Fruit fly (Drosophila melanogaster) whole organism, pupa: ENCODE measurements around the gene CG9500.

Experiments
- CG10348 ChIP-seq: fragments of 200-800 bp; sonication (Bioruptor generic); IDR thresholded peaks from 2 replicates; pipeline ENCODE4 v1.3.6; 2022; ENCODE audit warnings: missing biosample characterization, missing genetic modification characterization
- CG12605 ChIP-seq: fragments of 200-800 bp; sonication (Bioruptor generic); IDR thresholded peaks from 2 replicates; pipeline ENCODE4 v1.3.6; 2022; ENCODE audit warnings: missing biosample characterization, missing genetic modification characterization
- CG13204 ChIP-seq: fragments of 200-800 bp; sonication (Bioruptor generic); optimal IDR thresholded peaks from 2 replicates; lab custom pipeline; 2018; ENCODE audit warnings: missing biosample characterization, mild to moderate bottlenecking, missing genetic modification characterization, moderate library complexity
- CG14655 ChIP-seq: fragments of 200-800 bp; sonication (Bioruptor generic); optimal IDR thresholded peaks from 3 replicates; lab custom pipeline; 2017; ENCODE audit warnings: mild to moderate bottlenecking, missing biosample characterization, missing genetic modification reagents, missing genetic modification characterization
- CG15710 ChIP-seq: fragments of 200-800 bp; sonication (Bioruptor generic); optimal IDR thresholded peaks from 2 replicates; lab custom pipeline; 2018; ENCODE audit warnings: missing biosample characterization, mild to moderate bottlenecking, missing genetic modification characterization, moderate library complexity
- CG17806 ChIP-seq: fragments of 200-800 bp; sonication (Bioruptor generic); optimal IDR thresholded peaks from 2 replicates; lab custom pipeline; 2018; ENCODE audit warnings: missing biosample characterization, mild to moderate bottlenecking, missing genetic modification characterization, moderate library complexity
- CG32121 ChIP-seq: fragments of 200-800 bp; sonication (Bioruptor generic); IDR thresholded peaks from 2 replicates; pipeline ENCODE4 v1.3.6; 2022; ENCODE audit warnings: missing biosample characterization, missing genetic modification characterization
- CG34367 ChIP-seq: fragments of 200-800 bp; sonication (Bioruptor generic); optimal IDR thresholded peaks from 2 replicates; lab custom pipeline; 2018; ENCODE audit warnings: missing biosample characterization, mild to moderate bottlenecking, missing genetic modification characterization
- CG4496 ChIP-seq: fragments of 200-800 bp; sonication (Bioruptor generic); IDR thresholded peaks from 3 replicates; pipeline ENCODE4 v1.3.6; 2022; ENCODE audit warnings: missing biosample characterization, missing genetic modification characterization
- CG8159 ChIP-seq: fragments of 200-800 bp; sonication (Bioruptor generic); optimal IDR thresholded peaks from 3 replicates; lab custom pipeline; 2018; ENCODE audit warnings: missing biosample characterization, mild to moderate bottlenecking, missing genetic modification characterization, moderate library complexity
- CG8301 ChIP-seq: fragments of 200-800 bp; sonication (Bioruptor generic); optimal IDR thresholded peaks from 2 replicates; lab custom pipeline; 2018; ENCODE audit warnings: missing biosample characterization, mild to moderate bottlenecking, missing genetic modification characterization
- CG9948 ChIP-seq: fragments of 200-800 bp; sonication (Bioruptor generic); optimal IDR thresholded peaks from 2 replicates; lab custom pipeline; 2018; ENCODE audit warnings: missing biosample characterization, mild to moderate bottlenecking, missing genetic modification characterization, moderate library complexity
- D1 ChIP-seq: fragments of 200-800 bp; sonication (Bioruptor generic); optimal IDR thresholded peaks from 2 replicates; lab custom pipeline; 2018; ENCODE audit warnings: missing biosample characterization, mild to moderate bottlenecking, missing genetic modification characterization, moderate library complexity
- EcR ChIP-seq: fragments of 200-800 bp; sonication (Bioruptor generic); optimal IDR thresholded peaks from 3 replicates; lab custom pipeline; 2019; ENCODE audit warnings: missing biosample characterization, missing genetic modification characterization, mild to moderate bottlenecking, moderate library complexity, missing genetic modification reagents
- Ets98B ChIP-seq: fragments of 200-800 bp; sonication (Bioruptor generic); IDR thresholded peaks from 2 replicates; pipeline ENCODE4 v1.3.6; 2022; ENCODE audit warnings: missing biosample characterization, missing genetic modification characterization
- Pif1A ChIP-seq: fragments of 200-800 bp; sonication (Bioruptor generic); optimal IDR thresholded peaks from 3 replicates; lab custom pipeline; 2016; ENCODE audit warnings: missing biosample characterization, missing genetic modification characterization
- Pif1B ChIP-seq: fragments of 200-800 bp; sonication (Bioruptor generic); optimal IDR thresholded peaks from 3 replicates; lab custom pipeline; 2016; ENCODE audit warnings: missing biosample characterization, missing genetic modification characterization
- Snoo ChIP-seq: fragments of 200-800 bp; sonication (Bioruptor generic); optimal IDR thresholded peaks from 3 replicates; lab custom pipeline; 2017; ENCODE audit warnings: missing biosample characterization, mild to moderate bottlenecking, missing genetic modification characterization, inconsistent platforms
- fd96Ca ChIP-seq: fragments of 200-800 bp; sonication (Bioruptor generic); IDR thresholded peaks from 3 replicates; pipeline ENCODE4 v1.3.6; 2022; ENCODE audit warnings: missing biosample characterization, missing genetic modification characterization
- gl ChIP-seq: fragments of 200-800 bp; sonication (Bioruptor generic); optimal IDR thresholded peaks from 2 replicates; lab custom pipeline; 2018; ENCODE audit warnings: missing biosample characterization, mild to moderate bottlenecking, missing genetic modification characterization
- rn ChIP-seq: fragments of 200-800 bp; sonication (Bioruptor generic); IDR thresholded peaks from 2 replicates; pipeline ENCODE4 v1.3.6; 2022; ENCODE audit warnings: missing biosample characterization, missing genetic modification characterization

CG9500 gene

dm6 chr2L:6366924-6367323 lies 8.8 kb upstream of the CG9500 start:
- TF ChIP-seq CG15710 (tag; lab: Kevin White, UChicago) (no peak), CG32121 (GFP tag; lab: Robert Waterston, UW) (no peak), CG34367 (tag; lab: Kevin White, UChicago) (no peak), CG12605 (GFP tag; lab: Robert Waterston, UW) (no peak), CG8301 (tag; lab: Kevin White, UChicago) (no peak), EcR (no peak), Snoo (tag; lab: Kevin White, UChicago) (no peak), CG14655 (GFP tag; lab: Kevin White, UChicago) (no peak), Pif1B (GFP tag; lab: Kevin White, UChicago) (no peak), CG9948 (tag; lab: Kevin White, UChicago) (no peak), Ets98B (GFP tag; lab: Robert Waterston, UW) (no peak), fd96Ca (no peak), rn (GFP tag; lab: Robert Waterston, UW) (no peak), CG8159 (tag; lab: Kevin White, UChicago) (no peak), D1 (tag; lab: Kevin White, UChicago) (no peak), gl (tag; lab: Kevin White, UChicago) (no peak), CG13204 (GFP tag; lab: Kevin White, UChicago) (no peak)

DNA sequence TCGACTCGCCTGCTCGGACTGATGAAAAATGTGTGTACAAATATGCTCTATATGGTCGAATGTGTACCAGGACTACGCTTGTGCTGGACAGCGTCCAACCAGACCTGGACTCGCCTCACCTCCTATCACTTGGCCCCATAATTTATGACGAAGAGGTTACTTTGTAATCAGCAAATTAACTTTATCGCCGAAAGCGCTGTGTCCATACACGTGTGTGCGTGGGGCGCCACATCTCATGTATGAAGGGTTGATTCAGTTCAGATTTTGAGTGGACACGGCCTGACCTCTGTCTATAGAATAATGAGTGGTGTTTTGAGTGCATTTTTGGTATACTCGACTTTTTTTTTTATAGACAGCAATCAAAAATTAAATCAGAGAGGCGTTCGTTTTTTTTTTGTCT lies 1.9 kb upstream of the CG9500 start:
- no peak for TF ChIP-seq CG4496 (GFP tag; lab: Robert Waterston, UW)

- TF ChIP-seq CG17806 (tag; lab: Kevin White, UChicago) (no peak), gl (tag; lab: Kevin White, UChicago) (no peak), CG4496 (GFP tag; lab: Robert Waterston, UW) (peak; percentile 56; the same call in 1 of the 3 replicates), Snoo (tag; lab: Kevin White, UChicago) (no peak), EcR (no peak), CG8159 (tag; lab: Kevin White, UChicago) (peak; percentile 13), CG10348 (GFP tag; lab: Robert Waterston, UW) (no peak), CG15710 (tag; lab: Kevin White, UChicago) (no peak), CG32121 (GFP tag; lab: Robert Waterston, UW) (no peak), CG13204 (GFP tag; lab: Kevin White, UChicago) (no peak), CG9948 (tag; lab: Kevin White, UChicago) (no peak), CG8301 (tag; lab: Kevin White, UChicago) (no peak), CG14655 (GFP tag; lab: Kevin White, UChicago) (peak; percentile 48)
Measured at dm6 chr2L:6356686-6357362, 1.3 kb downstream of the CG9500 start.

DNA sequence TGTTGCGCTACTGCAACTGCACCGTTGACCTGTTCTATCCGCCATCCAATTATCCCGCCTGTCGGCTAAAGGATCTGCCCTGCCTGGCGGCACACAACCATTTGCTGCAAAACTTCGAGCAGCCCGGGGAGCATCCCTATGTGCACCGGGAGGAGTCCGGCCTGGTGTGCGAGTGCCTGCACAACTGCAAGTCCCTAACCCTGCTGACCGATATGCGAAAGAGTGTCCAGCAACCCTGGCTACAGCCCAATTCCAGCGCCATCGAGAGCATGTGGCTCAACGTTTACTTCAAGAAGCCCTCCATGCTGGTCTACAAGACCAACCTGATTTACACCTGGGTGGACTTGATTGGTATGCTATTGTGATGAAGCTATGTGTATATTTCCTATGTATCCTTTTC lies 2.0 kb downstream of the CG9500 start:
- TF ChIP-seq CG13204 (GFP tag; lab: Kevin White, UChicago) (no peak), fd96Ca (no peak), rn (GFP tag; lab: Robert Waterston, UW) (no peak), D1 (tag; lab: Kevin White, UChicago) (no peak), EcR (no peak), CG14655 (GFP tag; lab: Kevin White, UChicago) (no peak), CG4496 (GFP tag; lab: Robert Waterston, UW) (no peak), Pif1B (GFP tag; lab: Kevin White, UChicago) (no peak), CG9948 (tag; lab: Kevin White, UChicago) (no peak), Ets98B (GFP tag; lab: Robert Waterston, UW) (no peak), Pif1A (GFP tag; lab: Kevin White, UChicago) (no peak)

DNA sequence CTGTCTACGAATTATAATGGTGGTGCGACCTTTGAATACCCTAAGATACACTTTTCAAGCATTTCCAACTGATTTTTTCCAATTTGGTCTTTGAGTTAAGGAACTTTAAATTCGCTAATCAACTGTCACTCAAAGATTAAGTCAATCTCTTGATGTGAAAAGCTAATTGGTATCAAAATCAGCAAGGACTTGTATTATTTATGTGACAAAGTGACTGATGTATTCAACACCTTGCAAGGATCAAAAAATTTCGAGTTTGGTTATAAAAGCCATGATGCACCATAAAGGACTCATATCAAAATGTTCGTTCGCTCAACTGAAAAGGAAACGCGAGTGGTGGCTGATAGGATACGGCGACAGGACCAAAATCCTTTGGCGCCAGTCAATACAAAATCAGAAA lies 3.5 kb downstream of the CG9500 start, which contains the start of gene ppk14:
Gene ppk14, plus strand, starts transcription at position 301 of the 400 bp plus-strand sequence.
- no peak for TF ChIP-seq CG32121 (GFP tag; lab: Robert Waterston, UW)
- TF ChIP-seq EcR, result no peak
- TF ChIP-seq Pif1B (GFP tag; lab: Kevin White, UChicago), result no peak
- no peak for TF ChIP-seq Ets98B (GFP tag; lab: Robert Waterston, UW)
- TF ChIP-seq CG8159 (tag; lab: Kevin White, UChicago), result no peak
- TF ChIP-seq CG15710 (tag; lab: Kevin White, UChicago), result no peak
- no peak for TF ChIP-seq Pif1A (GFP tag; lab: Kevin White, UChicago)
- TF ChIP-seq CG10348 (GFP tag; lab: Robert Waterston, UW), result no peak
- no peak for TF ChIP-seq CG12605 (GFP tag; lab: Robert Waterston, UW)

DNA sequence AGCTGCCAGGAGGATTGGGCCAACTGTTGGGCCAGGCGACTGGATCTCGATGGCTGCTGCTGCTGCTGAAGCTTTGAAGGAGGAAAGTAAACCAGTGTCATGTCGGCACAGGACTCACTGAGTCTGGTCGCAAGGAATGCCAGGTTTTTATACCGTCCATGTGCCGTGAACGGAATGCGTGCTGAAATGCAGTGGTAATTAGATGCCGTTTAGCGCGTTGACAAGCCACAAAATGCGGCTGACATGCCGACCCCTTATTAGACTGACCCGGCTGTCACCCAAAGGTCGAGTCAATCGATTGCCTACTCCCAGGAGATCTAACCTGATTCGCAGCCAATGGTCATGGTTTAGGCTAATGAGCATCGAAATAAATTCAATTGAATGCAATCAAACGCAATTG lies 3.9 kb downstream of the CG9500 start, which contains the start of gene ppk7:
Gene ppk7, minus strand, starts transcription at position 101 of the 400 bp plus-strand sequence.
- TF ChIP-seq CG17806 (tag; lab: Kevin White, UChicago) (no peak), CG12605 (GFP tag; lab: Robert Waterston, UW) (no peak), rn (GFP tag; lab: Robert Waterston, UW) (no peak), Snoo (tag; lab: Kevin White, UChicago) (no peak)
